Worm (Caenorhabditis elegans) whole organism, late embryonic: ENCODE results near the gene T28A11.3.

Experiments used
- C08G9.2 ChIP-seq: sonication (generic microtip); optimal IDR thresholded peaks from 2 replicates; lab custom pipeline; 2016; ENCODE audit warnings: mild to moderate bottlenecking, missing genetic modification characterization, moderate library complexity, missing compliant biosample characterization
- C38D4.7 ChIP-seq: fragments of 200-800 bp; sonication (Bioruptor generic); optimal IDR thresholded peaks from 2 replicates; lab custom pipeline; 2018; ENCODE audit warnings: mild to moderate bottlenecking, missing genetic modification characterization, moderate library complexity, missing compliant biosample characterization
- F13H6.1 ChIP-seq: sonication (generic microtip); optimal IDR thresholded peaks from 2 replicates; lab custom pipeline; 2016; ENCODE audit warnings: missing genetic modification characterization, missing compliant biosample characterization
- K09A11.1 ChIP-seq: sonication (generic microtip); optimal IDR thresholded peaks from 2 replicates; lab custom pipeline; 2017; ENCODE audit warnings: antibody characterized with exemption, mild to moderate bottlenecking, missing genetic modification characterization, missing compliant biosample characterization; ENCODE audit not compliant: insufficient read depth
- Y22D7AL.16 ChIP-seq: sonication (generic microtip); optimal IDR thresholded peaks from 2 replicates; lab custom pipeline; 2016; ENCODE audit warnings: missing genetic modification characterization, missing compliant biosample characterization
- ama-1 ChIP-seq: fragments of 150-350 bp; optimal IDR thresholded peaks from 2 replicates; lab custom pipeline; 2014
- ceh-14 ChIP-seq: sonication (generic microtip); optimal IDR thresholded peaks from 2 replicates; lab custom pipeline; 2016; ENCODE audit warnings: missing genotype, missing genetic modification characterization, missing compliant biosample characterization
- ceh-19 ChIP-seq: fragments of 200-800 bp; sonication (Bioruptor generic); optimal IDR thresholded peaks from 2 replicates; lab custom pipeline; 2018; ENCODE audit warnings: mild to moderate bottlenecking, missing genetic modification characterization, missing compliant biosample characterization
- ceh-2 ChIP-seq: sonication (generic microtip); optimal IDR thresholded peaks from 2 replicates; lab custom pipeline; 2016; ENCODE audit warnings: missing genotype, missing genetic modification characterization, missing compliant biosample characterization
- ceh-22 ChIP-seq: sonication (generic microtip); optimal IDR thresholded peaks from 2 replicates; lab custom pipeline; 2017; ENCODE audit warnings: missing biosample characterization, missing genetic modification characterization
- ceh-30 ChIP-seq: fragments of 150-350 bp; optimal IDR thresholded peaks from 2 replicates; lab custom pipeline; 2014; ENCODE audit warnings: missing biosample characterization, missing genetic modification characterization
- ceh-31 ChIP-seq: sonication (generic microtip); optimal IDR thresholded peaks from 2 replicates; lab custom pipeline; 2016; ENCODE audit warnings: missing genetic modification characterization, missing compliant biosample characterization
- ceh-6 ChIP-seq: fragments of 200-800 bp; sonication (Bioruptor generic); optimal IDR thresholded peaks from 2 replicates; lab custom pipeline; 2018; ENCODE audit warnings: mild to moderate bottlenecking, missing genetic modification characterization, missing compliant biosample characterization
- ceh-9 ChIP-seq: sonication (generic microtip); optimal IDR thresholded peaks from 2 replicates; lab custom pipeline; 2016; ENCODE audit warnings: mild to moderate bottlenecking, missing genetic modification characterization, inconsistent platforms, missing compliant biosample characterization
- che-1 ChIP-seq: sonication (generic microtip); optimal IDR thresholded peaks from 2 replicates; lab custom pipeline; 2016; ENCODE audit warnings: mild to moderate bottlenecking, missing genetic modification characterization, missing compliant biosample characterization
- dmd-4 ChIP-seq: sonication (generic microtip); optimal IDR thresholded peaks from 2 replicates; lab custom pipeline; 2016; ENCODE audit warnings: borderline replicate concordance, missing genetic modification characterization, missing compliant biosample characterization
- dve-1 ChIP-seq: sonication (generic microtip); optimal IDR thresholded peaks from 2 replicates; lab custom pipeline; 2017; ENCODE audit warnings: antibody characterized with exemption, mild to moderate bottlenecking, missing genetic modification characterization, missing compliant biosample characterization
- eyg-1 ChIP-seq: sonication (generic microtip); optimal IDR thresholded peaks from 2 replicates; lab custom pipeline; 2016; ENCODE audit warnings: missing genotype, missing genetic modification characterization, missing compliant biosample characterization
- fkh-10 ChIP-seq: fragments of 150-350 bp; optimal IDR thresholded peaks from 2 replicates; lab custom pipeline; 2014; ENCODE audit warnings: missing biosample characterization, missing genetic modification reagents, missing genetic modification characterization
- fkh-6 ChIP-seq: sonication (generic microtip); optimal IDR thresholded peaks from 2 replicates; lab custom pipeline; 2016; ENCODE audit warnings: missing genetic modification characterization, missing compliant biosample characterization
- gmeb-2 ChIP-seq: sonication (generic microtip); optimal IDR thresholded peaks from 2 replicates; lab custom pipeline; 2016; ENCODE audit warnings: missing genetic modification characterization, inconsistent platforms, missing compliant biosample characterization
- hlh-15 ChIP-seq: sonication (generic microtip); optimal IDR thresholded peaks from 2 replicates; lab custom pipeline; 2016; ENCODE audit warnings: missing genetic modification characterization, missing compliant biosample characterization
- hlh-6 ChIP-seq: sonication (generic microtip); optimal IDR thresholded peaks from 2 replicates; lab custom pipeline; 2016; ENCODE audit warnings: missing genotype, missing genetic modification characterization, missing compliant biosample characterization
- lim-6 ChIP-seq: sonication (generic microtip); optimal IDR thresholded peaks from 2 replicates; lab custom pipeline; 2016; ENCODE audit warnings: missing genetic modification characterization, missing compliant biosample characterization
- nfya-1 ChIP-seq: sonication (generic microtip); optimal IDR thresholded peaks from 2 replicates; lab custom pipeline; 2017; ENCODE audit warnings: missing genetic modification characterization, mild to moderate bottlenecking, missing compliant biosample characterization, antibody characterized with exemption, moderate library complexity
- pqm-1 ChIP-seq: sonication (generic microtip); optimal IDR thresholded peaks from 2 replicates; lab custom pipeline; 2016; ENCODE audit warnings: missing genetic modification characterization, missing compliant biosample characterization
- sox-2 ChIP-seq: fragments of 200-800 bp; sonication (Bioruptor generic); IDR thresholded peaks from 2 replicates; pipeline ENCODE4 v1.3.6; 2022; ENCODE audit warnings: missing genetic modification reagents, missing genetic modification characterization, missing compliant biosample characterization
- tbx-7 ChIP-seq: sonication (generic microtip); optimal IDR thresholded peaks from 2 replicates; lab custom pipeline; 2016; ENCODE audit warnings: missing genotype, missing genetic modification characterization, missing compliant biosample characterization
- ttx-3 ChIP-seq: sonication (generic microtip); optimal IDR thresholded peaks from 2 replicates; lab custom pipeline; 2016; ENCODE audit warnings: missing genetic modification reagents, missing genetic modification characterization, missing compliant biosample characterization
- unc-42 ChIP-seq: sonication (generic microtip); optimal IDR thresholded peaks from 2 replicates; lab custom pipeline; 2016; ENCODE audit warnings: missing genotype, missing genetic modification characterization, missing compliant biosample characterization
- zip-5 ChIP-seq: sonication (generic microtip); optimal IDR thresholded peaks from 2 replicates; lab custom pipeline; 2016; ENCODE audit warnings: missing genetic modification characterization, missing compliant biosample characterization
- ztf-16 ChIP-seq: sonication (generic microtip); optimal IDR thresholded peaks from 2 replicates; lab custom pipeline; 2017; ENCODE audit warnings: missing genetic modification characterization, missing compliant biosample characterization

The T28A11.3 gene

ce11 chrV:3318975-3319374 lies 43.8 kb downstream of the T28A11.3 start, which contains the start of gene F35F10.13:
TSS of gene F35F10.13 (minus strand) at chrV:3319075.
- TF ChIP-seq ceh-19 (GFP tag; lab: Kevin White, UChicago), result no peak
- TF ChIP-seq dve-1 (tag; lab: Kevin White, UChicago), result no peak
- no peak for TF ChIP-seq dmd-4 (tag; lab: Kevin White, UChicago)
- TF ChIP-seq, all 69 proteins: peak for 0

DNA sequence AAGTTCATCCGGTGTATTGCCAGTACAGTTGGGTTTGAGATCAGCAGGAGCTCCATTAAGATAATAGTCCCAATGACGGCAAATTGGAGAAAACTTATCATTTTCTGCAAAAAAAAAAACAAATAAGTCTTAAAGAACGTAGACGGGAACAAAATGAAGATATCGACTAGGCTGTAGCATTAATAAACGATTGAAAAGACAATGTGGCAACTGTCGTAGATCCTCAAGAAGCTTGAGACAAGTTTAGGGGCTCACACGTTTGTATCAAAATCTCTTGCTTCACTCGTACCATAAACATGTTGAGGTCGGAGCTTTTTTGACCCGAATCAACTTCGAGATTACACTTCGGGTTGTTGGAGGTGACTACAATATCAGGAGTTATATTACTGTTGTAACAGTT lies 44.9 kb downstream of the T28A11.3 start, which contains the start of gene F35F10.14:
Gene F35F10.14, minus strand, starts transcription at position 101 of the 400 bp plus-strand sequence.
- no peak for TF ChIP-seq gmeb-2
- TF ChIP-seq K09A11.1 (tag; lab: Kevin White, UChicago), result no peak
- no peak for TF ChIP-seq zip-5 (tag; lab: Kevin White, UChicago)
- no peak for TF ChIP-seq ceh-2 (tag; lab: Kevin White, UChicago)
- no peak for TF ChIP-seq sox-2 (GFP tag; lab: Robert Waterston, UW)
- no peak for TF ChIP-seq ceh-31
- no peak for TF ChIP-seq che-1 (tag; lab: Kevin White, UChicago)
- TF ChIP-seq ama-1 (lab: Kevin White, UChicago), result no peak
- TF ChIP-seq unc-42 (tag; lab: Kevin White, UChicago), result no peak
- TF ChIP-seq C08G9.2, result no peak

- TF ChIP-seq fkh-10, result no peak
- TF ChIP-seq ceh-30 (tag; lab: Kevin White, UChicago), result no peak
- no peak for TF ChIP-seq eyg-1 (tag; lab: Kevin White, UChicago)
- no peak for TF ChIP-seq pqm-1 (tag; lab: Kevin White, UChicago)
- no peak for TF ChIP-seq nfya-1 (tag; lab: Kevin White, UChicago)
- no peak for TF ChIP-seq ceh-22 (tag; lab: Kevin White, UChicago)
- no peak for TF ChIP-seq sox-2 (GFP tag; lab: Robert Waterston, UW)
- no peak for TF ChIP-seq C38D4.7 (GFP tag; lab: Kevin White, UChicago)
- TF ChIP-seq hlh-15 (tag; lab: Kevin White, UChicago), result no peak
- TF ChIP-seq hlh-6 (tag; lab: Kevin White, UChicago), result no peak
- no peak for TF ChIP-seq F13H6.1 (tag; lab: Kevin White, UChicago)
- no peak for TF ChIP-seq ztf-16 (tag; lab: Kevin White, UChicago)
- TF ChIP-seq zip-5 (tag; lab: Kevin White, UChicago), result no peak
These were observed 45.3 kb downstream of the T28A11.3 start, which contains the start of gene C17B7.14 for ce11 chrV:3320432-3320831. TSS of gene C17B7.14 (minus strand) at chrV:3320532.

DNA sequence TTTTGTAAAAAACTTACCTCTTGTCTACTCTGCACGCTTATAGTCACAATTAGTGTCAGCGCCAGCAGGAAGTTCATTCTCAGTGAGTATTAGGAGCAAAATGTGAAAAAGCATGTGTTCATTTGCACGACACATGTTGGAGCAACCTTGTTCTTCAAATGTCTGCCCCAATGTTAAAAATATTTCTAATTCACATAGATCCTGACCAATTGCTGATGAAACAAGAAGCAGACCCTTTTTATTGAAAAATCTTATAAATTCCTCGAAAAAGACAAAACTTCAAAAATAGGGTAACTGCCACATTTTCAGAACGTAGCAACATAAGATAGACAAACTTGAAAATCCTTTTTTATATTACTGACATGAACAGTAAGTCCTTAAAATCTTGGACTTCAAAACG lies 49.0 kb downstream of the T28A11.3 start, which contains the start of gene C17B7.8:
Gene C17B7.8, minus strand, starts transcription at position 101 of the 400 bp plus-strand sequence.
- TF ChIP-seq ceh-2 (tag; lab: Kevin White, UChicago) (no peak), lim-6 (tag; lab: Kevin White, UChicago) (no peak), fkh-6 (tag; lab: Kevin White, UChicago) (no peak), unc-42 (tag; lab: Kevin White, UChicago) (no peak), Y22D7AL.16 (no peak), ceh-6 (GFP tag; lab: Kevin White, UChicago) (no peak), ceh-14 (tag; lab: Kevin White, UChicago) (no peak), ceh-22 (tag; lab: Kevin White, UChicago) (no peak), ceh-9 (no peak), tbx-7 (tag; lab: Kevin White, UChicago) (no peak), ttx-3 (tag; lab: Kevin White, UChicago) (no peak)
- TF ChIP-seq, all 69 proteins: peak for 0
